Worm (Caenorhabditis elegans) whole organism, midembryonic: Measurements from ENCODE around the gene F58G6.3.

ENCODE experiments used
- cog-1 ChIP-seq: sonication (generic microtip); optimal IDR thresholded peaks from 2 replicates; lab custom pipeline; 2016; ENCODE audit warnings: missing genetic modification characterization, missing compliant biosample characterization
- flt-1 ChIP-seq: fragments of 200-800 bp; sonication (Bioruptor generic); IDR thresholded peaks from 2 replicates; pipeline ENCODE4 v1.3.6; 2022; ENCODE audit warnings: missing genetic modification characterization, missing compliant biosample characterization
- ztf-23 ChIP-seq: fragments of 200-800 bp; sonication (Bioruptor generic); IDR thresholded peaks from 2 replicates; pipeline ENCODE4 v1.3.6; 2022; ENCODE audit warnings: missing genetic modification reagents, missing genetic modification characterization, missing compliant biosample characterization

DNA sequence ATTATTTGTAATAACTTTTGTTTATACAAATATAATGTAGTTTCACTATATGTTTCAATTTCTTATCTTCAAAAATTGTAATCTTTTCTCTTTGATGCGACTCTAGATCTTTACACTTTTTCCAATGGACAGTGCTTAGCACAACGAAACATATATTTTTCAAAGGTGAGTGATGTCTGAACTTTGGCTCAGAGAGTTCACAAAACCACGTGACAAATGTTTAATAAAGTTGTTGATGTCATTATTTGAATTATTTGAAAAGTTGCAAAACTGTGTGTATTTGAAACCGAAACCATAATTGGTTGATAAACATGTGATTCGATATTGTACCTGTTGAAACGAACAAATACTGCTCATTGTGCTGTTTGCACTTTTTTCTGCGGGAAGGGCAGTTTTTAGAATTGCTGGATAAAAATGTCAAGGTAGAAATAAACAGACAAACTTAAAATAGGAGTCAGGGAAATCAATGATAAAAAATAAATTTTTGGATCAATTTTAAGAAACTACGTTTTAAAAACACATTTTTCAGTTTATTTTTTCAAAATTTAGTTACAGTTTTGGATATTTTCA lies 14.9 kb downstream of the F58G6.3 start:
- no peak for TF ChIP-seq flt-1 (GFP tag; lab: Robert Waterston, UW)
- TF ChIP-seq cog-1 = no peak
- no peak for TF ChIP-seq ztf-23 (GFP tag; lab: Robert Waterston, UW)
